Fruit fly (Drosophila melanogaster) whole organism, embryonic: ENCODE results near the gene CG2767.

Experiments
- Antp ChIP-seq: fragments of 200-800 bp; sonication (Bioruptor generic); optimal IDR thresholded peaks from 3 replicates; lab custom pipeline; 2016; ENCODE audit warnings: missing biosample characterization, missing genetic modification characterization
- CG15601 ChIP-seq: fragments of 200-800 bp; sonication (Bioruptor generic); optimal IDR thresholded peaks from 3 replicates; lab custom pipeline; 2019; ENCODE audit warnings: missing biosample characterization, mild to moderate bottlenecking, missing genetic modification characterization, moderate library complexity
- CG17912 ChIP-seq: fragments of 200-800 bp; sonication (Bioruptor generic); optimal IDR thresholded peaks from 2 replicates; lab custom pipeline; 2018; ENCODE audit warnings: missing biosample characterization, mild to moderate bottlenecking, missing genetic modification characterization
- Rx ChIP-seq: fragments of 200-800 bp; sonication (Bioruptor generic); IDR thresholded peaks from 2 replicates; pipeline ENCODE4 v1.3.6; 2022; ENCODE audit warnings: missing biosample characterization, missing genetic modification characterization
- abd-A ChIP-seq: fragments of 200-800 bp; sonication (Bioruptor generic); optimal IDR thresholded peaks from 3 replicates; lab custom pipeline; 2019; ENCODE audit warnings: missing biosample characterization, mild to moderate bottlenecking, missing genetic modification characterization, moderate library complexity

DNA sequence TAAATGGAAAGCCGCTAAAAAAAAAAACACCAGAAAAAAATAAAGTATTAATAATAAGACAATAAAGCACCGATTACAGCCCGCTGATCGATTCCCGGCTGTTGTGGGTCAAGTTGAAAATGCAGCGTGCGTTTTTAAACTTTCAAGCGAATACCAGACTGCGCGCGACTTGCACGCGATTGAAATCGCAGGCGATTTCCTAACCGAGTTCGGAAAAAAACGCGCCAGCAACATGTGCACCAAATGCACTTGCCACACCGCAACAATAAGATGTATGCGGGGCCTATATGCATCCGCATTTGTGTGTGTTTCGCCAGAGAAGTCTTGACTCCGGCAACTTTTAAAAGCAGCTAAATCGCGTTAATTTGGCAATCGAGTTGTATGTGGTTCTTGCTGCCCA, 16.5 kb downstream of the CG2767 start:
- no peak for TF ChIP-seq abd-A (tag; lab: Kevin White, UChicago)
- TF ChIP-seq CG15601 = no peak
- no peak for TF ChIP-seq CG17912 (GFP tag; lab: Kevin White, UChicago)
- no peak for TF ChIP-seq Rx (GFP tag; lab: Robert Waterston, UW)
- no peak for TF ChIP-seq Antp (GFP tag; lab: Kevin White, UChicago)
